Fruit fly (Drosophila melanogaster) whole organism, embryonic: ENCODE results near the gene CG18581.

Experiments used
- Ada2b ChIP-seq: fragments of 200-800 bp; sonication (Bioruptor generic); IDR thresholded peaks from 2 replicates; pipeline ENCODE4 v1.3.6; 2022; ENCODE audit warnings: missing biosample characterization, missing genetic modification characterization
- Adf1 ChIP-seq: fragments of 200-800 bp; sonication (Bioruptor generic); IDR thresholded peaks from 2 replicates; pipeline ENCODE4 v1.3.6; 2022; ENCODE audit warnings: missing biosample characterization, missing genetic modification characterization
- Atf-2 ChIP-seq: fragments of 200-800 bp; sonication (Bioruptor generic); optimal IDR thresholded peaks from 2 replicates; lab custom pipeline; 2016; ENCODE audit warnings: missing biosample characterization, missing genetic modification characterization
- BEAF-32 ChIP-seq: fragments of 200-800 bp; sonication (Bioruptor generic); optimal IDR thresholded peaks from 3 replicates; lab custom pipeline; 2017; ENCODE audit warnings: missing biosample characterization, missing genetic modification characterization, mild to moderate bottlenecking, moderate library complexity, missing genetic modification reagents
- CG10565 ChIP-seq: fragments of 200-800 bp; sonication (Bioruptor generic); optimal IDR thresholded peaks from 3 replicates; lab custom pipeline; 2016; ENCODE audit warnings: missing biosample characterization, mild to moderate bottlenecking, missing genetic modification characterization
- CG11504 ChIP-seq: fragments of 200-800 bp; sonication (Bioruptor generic); optimal IDR thresholded peaks from 3 replicates; lab custom pipeline; 2019; ENCODE audit warnings: missing biosample characterization, mild to moderate bottlenecking, missing genetic modification characterization, moderate library complexity
- CG12942 ChIP-seq: fragments of 200-800 bp; sonication (Bioruptor generic); optimal IDR thresholded peaks from 3 replicates; lab custom pipeline; 2016; ENCODE audit warnings: missing biosample characterization, missing genetic modification characterization
- CG13296 ChIP-seq: fragments of 200-800 bp; sonication (Bioruptor generic); optimal IDR thresholded peaks from 3 replicates; lab custom pipeline; 2018; ENCODE audit warnings: missing biosample characterization, mild to moderate bottlenecking, missing genetic modification characterization
- CG13894 ChIP-seq: fragments of 200-800 bp; sonication (Bioruptor generic); optimal IDR thresholded peaks from 3 replicates; lab custom pipeline; 2018; ENCODE audit warnings: missing biosample characterization, mild to moderate bottlenecking, missing genetic modification characterization, moderate library complexity
- CG14965 ChIP-seq: fragments of 200-800 bp; sonication (Bioruptor generic); optimal IDR thresholded peaks from 2 replicates; lab custom pipeline; 2016; ENCODE audit warnings: missing biosample characterization, missing genetic modification characterization, borderline replicate concordance
- CG15011 ChIP-seq: fragments of 200-800 bp; sonication (Bioruptor generic); optimal IDR thresholded peaks from 3 replicates; lab custom pipeline; 2018; ENCODE audit warnings: missing biosample characterization, mild to moderate bottlenecking, missing genetic modification characterization
- CG16779 ChIP-seq: fragments of 200-800 bp; sonication (Bioruptor generic); IDR thresholded peaks from 2 replicates; pipeline ENCODE4 v1.3.6; 2022; ENCODE audit warnings: missing biosample characterization, missing genetic modification characterization
- CG17328 ChIP-seq: fragments of 200-800 bp; sonication (Bioruptor generic); IDR thresholded peaks from 2 replicates; pipeline ENCODE4 v1.3.6; 2022; ENCODE audit warnings: missing biosample characterization, missing genetic modification characterization
- CG30403 ChIP-seq: fragments of 200-800 bp; sonication (Bioruptor generic); optimal IDR thresholded peaks from 3 replicates; lab custom pipeline; 2016; ENCODE audit warnings: missing biosample characterization, missing genetic modification characterization
- CG3847 ChIP-seq: fragments of 200-800 bp; sonication (Bioruptor generic); IDR thresholded peaks from 2 replicates; pipeline ENCODE4 v1.3.6; 2022; ENCODE audit warnings: missing biosample characterization, missing genetic modification characterization
- CG5953 ChIP-seq: fragments of 200-800 bp; sonication (Bioruptor generic); IDR thresholded peaks from 2 replicates; pipeline ENCODE4 v1.3.6; 2022; ENCODE audit warnings: missing biosample characterization, missing genetic modification characterization
- CG6272 ChIP-seq: fragments of 200-800 bp; sonication (Bioruptor generic); IDR thresholded peaks from 2 replicates; pipeline ENCODE4 v1.3.6; 2022; ENCODE audit warnings: missing biosample characterization, missing genetic modification characterization
- CG7357 ChIP-seq: fragments of 200-800 bp; sonication (Bioruptor generic); IDR thresholded peaks from 3 replicates; pipeline ENCODE4 v1.3.6; 2022; ENCODE audit warnings: missing biosample characterization, missing genetic modification characterization
- CG7963 ChIP-seq: fragments of 200-800 bp; sonication (Bioruptor generic); IDR thresholded peaks from 3 replicates; pipeline ENCODE4 v1.3.6; 2022; ENCODE audit warnings: missing biosample characterization, missing genetic modification characterization; ENCODE audit not compliant: partially characterized antibody
- CG8359 ChIP-seq: fragments of 200-800 bp; sonication (Bioruptor generic); optimal IDR thresholded peaks from 2 replicates; lab custom pipeline; 2017; ENCODE audit warnings: missing biosample characterization, mild to moderate bottlenecking, missing genetic modification characterization, borderline replicate concordance
- CG8765 ChIP-seq: fragments of 200-800 bp; sonication (Bioruptor generic); IDR thresholded peaks from 2 replicates; pipeline ENCODE4 v1.3.6; 2022; ENCODE audit warnings: missing biosample characterization, missing genetic modification characterization
- CHES-1-like ChIP-seq: fragments of 200-800 bp; sonication (Bioruptor generic); optimal IDR thresholded peaks from 2 replicates; lab custom pipeline; 2016; ENCODE audit warnings: missing biosample characterization, missing genetic modification characterization
- CkIIα-i1 ChIP-seq: fragments of 200-800 bp; sonication (Bioruptor generic); IDR thresholded peaks from 2 replicates; pipeline ENCODE4 v1.3.6; 2022; ENCODE audit warnings: missing biosample characterization, missing genetic modification characterization
- ERR ChIP-seq: fragments of 200-800 bp; sonication (Bioruptor generic); optimal IDR thresholded peaks from 2 replicates; lab custom pipeline; 2016; ENCODE audit warnings: missing biosample characterization, missing genetic modification characterization
- Hr3 ChIP-seq: fragments of 200-800 bp; sonication (Bioruptor generic); optimal IDR thresholded peaks from 3 replicates; lab custom pipeline; 2016; ENCODE audit warnings: missing biosample characterization, missing genetic modification characterization
- Oli ChIP-seq: fragments of 200-800 bp; sonication (Bioruptor generic); optimal IDR thresholded peaks from 2 replicates; lab custom pipeline; 2018; ENCODE audit warnings: missing biosample characterization, mild to moderate bottlenecking, missing genetic modification characterization, moderate library complexity
- Ssrp ChIP-seq: fragments of 200-800 bp; sonication (Bioruptor generic); optimal IDR thresholded peaks from 2 replicates; lab custom pipeline; 2018; ENCODE audit warnings: missing biosample characterization, mild to moderate bottlenecking, missing genetic modification characterization, moderate library complexity
- YL-1 ChIP-seq: fragments of 200-800 bp; sonication (Bioruptor generic); optimal IDR thresholded peaks from 3 replicates; lab custom pipeline; 2017; ENCODE audit warnings: missing biosample characterization, mild to moderate bottlenecking, missing genetic modification characterization
- ac ChIP-seq: fragments of 200-800 bp; sonication (Bioruptor generic); optimal IDR thresholded peaks from 3 replicates; lab custom pipeline; 2017; ENCODE audit warnings: missing biosample characterization, mild to moderate bottlenecking, missing genetic modification characterization
- ato ChIP-seq: fragments of 200-800 bp; sonication (Bioruptor generic); IDR thresholded peaks from 2 replicates; pipeline ENCODE4 v1.3.6; 2022; ENCODE audit warnings: missing biosample characterization, missing genetic modification characterization; ENCODE audit not compliant: partially characterized antibody
- az2 ChIP-seq: fragments of 200-800 bp; sonication (Bioruptor generic); optimal IDR thresholded peaks from 3 replicates; lab custom pipeline; 2016; ENCODE audit warnings: missing biosample characterization, missing genetic modification characterization
- ci ChIP-seq: fragments of 200-800 bp; sonication (Bioruptor generic); IDR thresholded peaks from 3 replicates; pipeline ENCODE4 v1.3.6; 2022; ENCODE audit warnings: missing biosample characterization, missing genetic modification characterization
- cwo ChIP-seq: fragments of 200-800 bp; sonication (Bioruptor generic); optimal IDR thresholded peaks from 3 replicates; lab custom pipeline; 2017; ENCODE audit warnings: missing biosample characterization, missing genetic modification characterization, mild to moderate bottlenecking, moderate library complexity, missing genetic modification reagents
- ems ChIP-seq: fragments of 200-800 bp; sonication (Bioruptor generic); optimal IDR thresholded peaks from 3 replicates; lab custom pipeline; 2016; ENCODE audit warnings: missing biosample characterization, missing genetic modification characterization
- fd64A ChIP-seq: fragments of 200-800 bp; sonication (Bioruptor generic); optimal IDR thresholded peaks from 3 replicates; lab custom pipeline; 2018; ENCODE audit warnings: missing biosample characterization, mild to moderate bottlenecking, missing genetic modification characterization
- ham ChIP-seq: fragments of 200-800 bp; sonication (Bioruptor generic); IDR thresholded peaks from 2 replicates; pipeline ENCODE4 v1.3.6; 2022; ENCODE audit warnings: missing biosample characterization, missing genetic modification characterization
- knrl ChIP-seq: fragments of 200-800 bp; sonication (Bioruptor generic); IDR thresholded peaks from 3 replicates; pipeline ENCODE4 v1.3.6; 2022; ENCODE audit warnings: missing biosample characterization, missing genetic modification characterization; ENCODE audit not compliant: partially characterized antibody
- prd ChIP-seq, 3 experiments: fragments of >200 bp in 2 of 3; fragments of 200-800 bp in 1 of 3; sonication (Bioruptor generic) in 1 of 3; optimal IDR thresholded peaks in 2 of 3; IDR thresholded peaks in 1 of 3; 2 replicates in 2 of 3; 3 replicates in 1 of 3; pipeline versions ENCODE4 v1.3.6 to Lab custom; 2017 to 2022; ENCODE audit warnings: missing biosample characterization in 1 of 3, missing genetic modification characterization in 1 of 3
- pzg ChIP-seq: fragments of 200-800 bp; sonication (Bioruptor generic); optimal IDR thresholded peaks from 3 replicates; lab custom pipeline; 2018; ENCODE audit warnings: missing biosample characterization, mild to moderate bottlenecking, missing genetic modification characterization, moderate library complexity
- row ChIP-seq: fragments of 200-800 bp; sonication (Bioruptor generic); IDR thresholded peaks from 3 replicates; pipeline ENCODE4 v1.3.6; 2022; ENCODE audit warnings: missing biosample characterization, missing genetic modification characterization
- sima ChIP-seq: fragments of 200-800 bp; sonication (Bioruptor generic); optimal IDR thresholded peaks from 2 replicates; lab custom pipeline; 2016; ENCODE audit warnings: missing biosample characterization, missing genetic modification characterization
- slbo ChIP-seq: fragments of 200-800 bp; sonication (Bioruptor generic); IDR thresholded peaks from 2 replicates; pipeline ENCODE4 v1.3.6; 2022; ENCODE audit warnings: missing biosample characterization, missing genetic modification characterization
- slou ChIP-seq: fragments of 200-800 bp; sonication (Bioruptor generic); optimal IDR thresholded peaks from 3 replicates; lab custom pipeline; 2016; ENCODE audit warnings: missing biosample characterization, missing genetic modification characterization
- so ChIP-seq: fragments of 200-800 bp; sonication (Bioruptor generic); IDR thresholded peaks from 3 replicates; pipeline ENCODE4 v1.3.6; 2022; ENCODE audit warnings: missing biosample characterization, missing genetic modification characterization
- sug ChIP-seq: fragments of 200-800 bp; optimal IDR thresholded peaks from 2 replicates; lab custom pipeline; 2019; ENCODE audit warnings: missing biosample characterization, mild to moderate bottlenecking, missing genetic modification characterization, moderate library complexity
- tll ChIP-seq, 2 experiments: fragments of 200-800 bp in 1 of 2; fragments of >200 bp in 1 of 2; sonication (Bioruptor generic) in 1 of 2; optimal IDR thresholded peaks; 2 replicates each; lab custom pipeline; 2017 to 2019; ENCODE audit warnings: missing biosample characterization in 2 of 2, missing genetic modification characterization in 2 of 2, mild to moderate bottlenecking in 1 of 2, moderate library complexity in 1 of 2
- tx ChIP-seq: fragments of 200-800 bp; sonication (Bioruptor generic); optimal IDR thresholded peaks from 2 replicates; lab custom pipeline; 2016; ENCODE audit warnings: missing biosample characterization, missing genetic modification characterization
- vfl ChIP-seq: fragments of 200-800 bp; sonication (Bioruptor generic); optimal IDR thresholded peaks from 2 replicates; lab custom pipeline; 2016; ENCODE audit warnings: missing biosample characterization, missing genetic modification characterization
- zen ChIP-seq: fragments of 200-800 bp; sonication (Bioruptor generic); optimal IDR thresholded peaks from 3 replicates; lab custom pipeline; 2018; ENCODE audit warnings: missing biosample characterization, mild to moderate bottlenecking, missing genetic modification characterization, moderate library complexity

The CG18581 gene

dm6 chr3L:15094589-15095288 is 44.7 kb upstream of the CG18581 start, which contains the start of the genes sstn, Plp and GlyRS (continued):
- TF ChIP-seq zen (tag; lab: Kevin White, UChicago) (peak; percentile 5), vfl (no peak), CG10565 (GFP tag; lab: Kevin White, UChicago) (no peak), cwo (GFP tag; lab: Kevin White, UChicago) (no peak), CHES-1-like (GFP tag; lab: Kevin White, UChicago) (no peak), slbo (peak; percentile 19; the same call in 1 of the 2 replicates), tll (GFP tag; optimal IDR thresholded peaks at IDR 0.05; lab: Kevin White, UChicago) (peak in 1 of 2 experiments; percentile 13), sug (tag; lab: Kevin White, UChicago) (peak; percentile 57), CG5953 (GFP tag; lab: Robert Waterston, UW) (no peak), CG17328 (no peak), ac (no peak), row (GFP tag; lab: Robert Waterston, UW) (peak; percentile 83), ham (GFP tag; lab: Robert Waterston, UW) (no peak), knrl (GFP tag; lab: Robert Waterston, UW) (no peak), so (GFP tag; lab: Robert Waterston, UW) (no peak), CkIIα-i1 (no peak), ems (GFP tag; lab: Kevin White, UChicago) (no peak), CG7963 (GFP tag; lab: Robert Waterston, UW) (peak; percentile 39; the same call in 1 of the 3 replicates), BEAF-32 (GFP tag; lab: Kevin White, UChicago) (peak; percentile 70), CG11504 (tag; lab: Kevin White, UChicago) (peak; percentile 75), ato (GFP tag; lab: Robert Waterston, UW) (0 out of 2 replicates have a peak, but pooled peaks have one; percentile 20), Atf-2 (GFP tag; lab: Kevin White, UChicago) (no peak), Oli (tag; lab: Kevin White, UChicago) (peak; percentile 35), CG15011 (GFP tag; lab: Kevin White, UChicago) (peak; percentile 10), fd64A (no peak), CG7357 (GFP tag; lab: Robert Waterston, UW) (no peak), CG3847 (no peak), CG13894 (tag; lab: Kevin White, UChicago) (peak; percentile 40), tx (GFP tag; lab: Kevin White, UChicago) (no peak), CG13296 (GFP tag; lab: Kevin White, UChicago) (peak; percentile 49), Ada2b (GFP tag; lab: Robert Waterston, UW) (no peak), CG14965 (GFP tag; lab: Kevin White, UChicago) (no peak), CG30403 (GFP tag; lab: Kevin White, UChicago) (peak; percentile 47), CG8765 (GFP tag; lab: Robert Waterston, UW) (no peak), Ssrp (tag; lab: Kevin White, UChicago) (peak; percentile 12), YL-1 (GFP tag; lab: Kevin White, UChicago) (peak; percentile 42), CG16779 (GFP tag; lab: Robert Waterston, UW) (no peak), prd (optimal IDR thresholded peaks at IDR 0.05; lab: Kevin White, UChicago) (no peak), prd (GFP tag; IDR thresholded peaks at IDR 0.05; lab: Robert Waterston, UW) (no peak), Adf1 (peak; percentile 13; the same call in 1 of the 2 replicates), CG6272 (no peak), sima (GFP tag; lab: Kevin White, UChicago) (no peak), CG8359 (GFP tag; lab: Kevin White, UChicago) (no peak), Hr3 (GFP tag; lab: Kevin White, UChicago) (peak; percentile 51), az2 (GFP tag; lab: Kevin White, UChicago) (peak; percentile 20), ci (peak; percentile 55; the same call in 1 of the 3 replicates), pzg (GFP tag; lab: Kevin White, UChicago) (peak; percentile 51), ERR (GFP tag; lab: Kevin White, UChicago) (no peak), slou (GFP tag; lab: Kevin White, UChicago) (no peak), CG12942 (GFP tag; lab: Kevin White, UChicago) (no peak)
